Fruit fly (Drosophila melanogaster): ENCODE results near the gene Samuel.

The Samuel gene

dm6 chr2L:11057333-11058110 is 9.3 kb downstream of the Samuel start (continued):
- peak in 1 of 2 experiments; percentile 76 for TF ChIP-seq Eip74EF (GFP tag; optimal IDR thresholded peaks at IDR 0.05)
- TF ChIP-seq Deaf1 (tag; optimal IDR thresholded peaks at IDR 0.05), result peak; percentile 77
- TF ChIP-seq peb (GFP tag; IDR thresholded peaks at IDR 0.05), result peak; percentile 43
- TF ChIP-seq Hsf (GFP tag; optimal IDR thresholded peaks at IDR 0.05), result peak; percentile 81
- no peak for TF ChIP-seq Antp (GFP tag; optimal IDR thresholded peaks at IDR 0.05)
- peak; percentile 40 for TF ChIP-seq ind (GFP tag; optimal IDR thresholded peaks at IDR 0.05)
- peak; percentile 70 for TF ChIP-seq oc (tag; optimal IDR thresholded peaks at IDR 0.05)
- no peak for TF ChIP-seq inv (GFP tag; IDR thresholded peaks at IDR 0.05; ENCODE audit: partially characterized antibody)
- peak; percentile 72 for TF ChIP-seq Sox102F (GFP tag; optimal IDR thresholded peaks at IDR 0.05)
- TF ChIP-seq CG3163 (GFP tag; optimal IDR thresholded peaks at IDR 0.05), result peak; percentile 91
- peak; percentile 45 for TF ChIP-seq CG8281 (tag; optimal IDR thresholded peaks at IDR 0.05)
- TF ChIP-seq CG6654 (GFP tag; optimal IDR thresholded peaks at IDR 0.05), result peak; percentile 40
- TF ChIP-seq CG2678 (tag; optimal IDR thresholded peaks at IDR 0.05), result peak; percentile 90
- peak in 1 of 2 experiments; percentile 46 for TF ChIP-seq crp (GFP tag; optimal IDR thresholded peaks at IDR 0.05)
- no peak for TF ChIP-seq Sin3A (optimal IDR thresholded peaks at IDR 0.05)
- 0 out of 2 replicates have a peak, but pooled peaks have one; percentile 8 for TF ChIP-seq dimm (GFP tag; IDR thresholded peaks at IDR 0.05)
- TF ChIP-seq CG32767 (GFP tag; IDR thresholded peaks at IDR 0.05), result peak; percentile 73; the same call in 1 of the 2 replicates
- TF ChIP-seq CrebB (tag; optimal IDR thresholded peaks at IDR 0.05), result peak; percentile 22
- TF ChIP-seq ranshi (GFP tag; IDR thresholded peaks at IDR 0.05), result peak; percentile 33
- TF ChIP-seq Sry-β (GFP tag; optimal IDR thresholded peaks at IDR 0.05), result no peak
- TF ChIP-seq eyg (GFP tag; optimal IDR thresholded peaks at IDR 0.05), result no peak
- peak; percentile 53 for TF ChIP-seq CG1233 (GFP tag; optimal IDR thresholded peaks at IDR 0.05)
- TF ChIP-seq bsh (GFP tag; optimal IDR thresholded peaks at IDR 0.05), result peak; percentile 55 to 70
- peak; percentile 58 for TF ChIP-seq CG7786 (GFP tag; optimal IDR thresholded peaks at IDR 0.05)
- peak; percentile 99 for TF ChIP-seq D19A (tag; optimal IDR thresholded peaks at IDR 0.05)
- TF ChIP-seq nerfin-2 (GFP tag; IDR thresholded peaks at IDR 0.05; ENCODE audit: partially characterized antibody), result no peak
- TF ChIP-seq CG13123 (GFP tag; optimal IDR thresholded peaks at IDR 0.05), result peak; percentile 1
- peak; percentile 40 for TF ChIP-seq CG6683 (GFP tag; optimal IDR thresholded peaks at IDR 0.05)
- TF ChIP-seq CG7928 (GFP tag; optimal IDR thresholded peaks at IDR 0.05), result no peak
- peak; percentile 53; the same call in 1 of the 3 replicates for TF ChIP-seq ase (GFP tag; IDR thresholded peaks at IDR 0.05)
- peak; percentile 68 for TF ChIP-seq Ssrp (tag; optimal IDR thresholded peaks at IDR 0.05)
- TF ChIP-seq fd96Cb (tag; optimal IDR thresholded peaks at IDR 0.05), result peak; percentile 75
- TF ChIP-seq stwl (tag; optimal IDR thresholded peaks at IDR 0.05), result no peak
- peak; percentile 38 for TF ChIP-seq CG4820 (GFP tag; optimal IDR thresholded peaks at IDR 0.05)
- TF ChIP-seq CG12155 (GFP tag; optimal IDR thresholded peaks at IDR 0.05), result peak; percentile 44
- TF ChIP-seq CG12744 (GFP tag; optimal IDR thresholded peaks at IDR 0.05), result peak; percentile 42
- peak; percentile 77 for TF ChIP-seq org-1 (GFP tag; optimal IDR thresholded peaks at IDR 0.05)
- peak; percentile 69 to 84 for TF ChIP-seq chif (GFP tag; optimal IDR thresholded peaks at IDR 0.05)
- no peak for TF ChIP-seq ERR (GFP tag; optimal IDR thresholded peaks at IDR 0.05)
- peak; percentile 42 for TF ChIP-seq Fer1 (GFP tag; optimal IDR thresholded peaks at IDR 0.05)
- TF ChIP-seq fd3F (GFP tag; optimal IDR thresholded peaks at IDR 0.05), result peak; percentile 64
- TF ChIP-seq Med (GFP tag), result peak; percentile 87
- no peak for TF ChIP-seq luna (GFP tag; optimal IDR thresholded peaks at IDR 0.05)
- TF ChIP-seq jumu (GFP tag; optimal IDR thresholded peaks at IDR 0.05), result peak; percentile 46
- TF ChIP-seq tap (tag; optimal IDR thresholded peaks at IDR 0.05), result peak; percentile 47
- TF ChIP-seq CG31365 (tag; optimal IDR thresholded peaks at IDR 0.05), result no peak
- peak; percentile 27 for TF ChIP-seq Dek (tag; optimal IDR thresholded peaks at IDR 0.05)
- TF ChIP-seq CG10979 (tag; optimal IDR thresholded peaks at IDR 0.05), result peak; percentile 90

All from whole organism, embryonic.